Worm (Caenorhabditis elegans): ENCODE measurements around the gene C05C10.5.

Gene C05C10.5

ce11 chrII:9982437-9982836 is 43.6 kb downstream of the C05C10.5 start:
- TF ChIP-seq nhr-42 (GFP tag; IDR thresholded peaks at IDR 0.05) (no peak), lin-13 (GFP tag; optimal IDR thresholded peaks at IDR 0.05) (no peak), lim-7 (GFP tag; IDR thresholded peaks at IDR 0.05) (no peak)

DNA sequence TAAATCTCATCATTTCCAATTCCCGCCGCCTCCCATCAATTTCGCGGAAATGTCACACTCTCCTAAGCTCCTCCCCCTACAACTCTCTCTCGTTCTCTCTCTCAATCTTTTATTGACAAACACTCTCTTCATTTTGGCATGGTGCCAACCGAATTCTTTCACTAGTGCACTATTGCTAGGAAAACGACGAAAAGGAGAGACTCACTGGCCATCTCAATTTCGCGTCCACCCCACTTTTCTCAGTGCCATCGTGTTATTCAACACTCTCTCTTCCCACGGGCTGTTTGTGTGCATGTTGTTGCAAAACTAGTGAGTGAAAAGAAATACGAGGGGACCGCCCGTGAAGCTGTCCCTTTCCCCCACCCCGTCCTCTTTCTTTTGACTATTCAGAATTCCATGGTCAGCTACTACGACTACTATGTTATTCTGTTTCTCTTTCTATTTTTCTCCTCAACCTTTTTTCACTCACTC is 46.1 kb downstream of the C05C10.5 start:
- TF ChIP-seq lir-3 (tag; optimal IDR thresholded peaks at IDR 0.05) (no peak), lsy-2 (tag; optimal IDR thresholded peaks at IDR 0.05) (peak in 1 of 2 experiments; percentile 9), dmd-8 (GFP tag; IDR thresholded peaks at IDR 0.05) (no peak), ama-1 (optimal IDR thresholded peaks at IDR 0.05) (no peak), daf-16 (GFP tag; optimal IDR thresholded peaks at IDR 0.05) (peak in 1 of 2 experiments; percentile 88), daf-16 (tag; optimal IDR thresholded peaks at IDR 0.05) (no peak), jun-1 (tag; optimal IDR thresholded peaks at IDR 0.05) (no peak), fkh-10 (GFP tag; optimal IDR thresholded peaks at IDR 0.05) (peak; percentile 9), lin-39 (tag; optimal IDR thresholded peaks at IDR 0.05) (peak; percentile 22), F37D6.2 (tag; optimal IDR thresholded peaks at IDR 0.05) (no peak), lin-29 (GFP tag; IDR thresholded peaks at IDR 0.05) (no peak), ceh-20 (GFP tag; IDR thresholded peaks at IDR 0.05) (0 out of 2 replicates have a peak, but pooled peaks have one; percentile 50), ZK546.5 (tag; optimal IDR thresholded peaks at IDR 0.05) (no peak), mxl-2 (GFP tag; conservative IDR thresholded peaks at IDR 0.05) (no peak), nhr-28 (tag; optimal IDR thresholded peaks at IDR 0.05) (peak; percentile 14), dpl-1 (GFP tag; optimal IDR thresholded peaks at IDR 0.05) (peak; percentile 9), mxl-3 (GFP tag; optimal IDR thresholded peaks at IDR 0.05) (peak; percentile 18), nhr-42 (GFP tag; IDR thresholded peaks at IDR 0.05) (no peak), zip-2 (tag; optimal IDR thresholded peaks at IDR 0.05) (no peak), lin-13 (GFP tag; optimal IDR thresholded peaks at IDR 0.05) (no peak), ZK337.2 (GFP tag; IDR thresholded peaks at IDR 0.05) (no peak), hmg-1.1 (GFP tag; IDR thresholded peaks at IDR 0.05) (peak; percentile 51; the same call in 1 of the 2 replicates), attf-4 (tag; optimal IDR thresholded peaks at IDR 0.05) (no peak), mdl-1 (tag; optimal IDR thresholded peaks at IDR 0.05) (peak in 1 of 2 experiments; percentile 18), unc-62 (GFP tag; optimal IDR thresholded peaks at IDR 0.05 in 1 of 2) (peak in 1 of 2 experiments; percentile 98), unc-62 (tag; optimal IDR thresholded peaks at IDR 0.05) (no peak), rbr-2 (tag; optimal IDR thresholded peaks at IDR 0.05) (peak; percentile 54), hlh-30 (tag; optimal IDR thresholded peaks at IDR 0.05; ENCODE audit: insufficient read depth) (peak; percentile 1), hlh-11 (tag; optimal IDR thresholded peaks at IDR 0.05) (peak; percentile 42), php-3 (GFP tag; IDR thresholded peaks at IDR 0.05) (no peak), nhr-11 (tag; optimal IDR thresholded peaks at IDR 0.05) (peak; percentile 89)

DNA sequence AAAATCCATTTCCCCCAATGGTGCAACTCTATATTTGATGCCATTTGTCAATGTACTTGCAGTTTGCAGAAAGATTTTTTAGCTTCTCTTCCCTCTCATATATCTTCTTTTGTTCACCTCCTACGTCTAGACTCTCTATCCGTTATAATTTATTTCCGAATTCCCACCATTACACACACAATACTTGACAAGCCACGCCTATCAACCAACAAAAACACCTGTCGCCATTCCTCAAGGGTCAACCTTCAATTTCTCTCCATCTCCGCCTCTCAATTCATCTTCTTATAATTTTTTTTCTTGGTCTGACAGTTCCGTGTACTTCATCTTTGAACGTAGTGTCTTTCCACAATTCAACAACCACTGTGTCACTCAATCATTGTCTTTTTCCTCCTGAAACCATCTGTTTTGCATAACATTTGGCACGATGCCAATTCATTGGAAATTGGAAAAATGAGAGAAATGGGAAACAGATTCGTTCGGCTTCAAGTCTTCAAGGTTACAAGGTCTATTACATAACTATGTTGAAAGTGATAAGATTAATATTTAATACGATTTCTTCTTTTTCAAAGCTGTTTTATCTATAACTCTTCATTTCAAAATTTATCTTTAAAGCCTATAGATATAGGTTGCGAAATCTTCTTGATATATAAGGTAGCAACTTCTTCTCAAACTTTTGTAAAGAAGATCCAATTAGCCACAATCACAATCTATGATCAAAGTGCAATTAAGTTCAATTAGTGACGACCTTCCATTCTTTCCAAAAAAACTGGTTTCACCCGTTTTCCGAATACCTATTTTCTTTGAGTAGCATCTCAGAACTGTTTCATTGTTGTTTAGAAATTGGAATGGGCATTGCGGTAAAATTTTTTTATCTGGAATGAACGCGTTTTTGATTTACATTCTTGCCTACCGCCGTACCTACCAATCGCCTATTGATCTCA is 48.1 kb downstream of the C05C10.5 start:
- TF ChIP-seq unc-62 (GFP tag; optimal IDR thresholded peaks at IDR 0.05 in 1 of 2) (peak in 1 of 2 experiments; percentile 99), unc-62 (tag; optimal IDR thresholded peaks at IDR 0.05) (no peak), lin-1 (GFP tag; IDR thresholded peaks at IDR 0.05) (no peak)

ce11 chrII:9988620-9989019 is 49.8 kb downstream of the C05C10.5 start:
- TF ChIP-seq duxl-1 (tag; optimal IDR thresholded peaks at IDR 0.05; ENCODE audit: poor library complexity) (no peak), mxl-3 (GFP tag; optimal IDR thresholded peaks at IDR 0.05) (no peak), F49E8.2 (tag; optimal IDR thresholded peaks at IDR 0.05; ENCODE audit: borderline replicate concordance) (no peak), dmd-8 (GFP tag; IDR thresholded peaks at IDR 0.05) (no peak), nhr-76 (tag; optimal IDR thresholded peaks at IDR 0.05) (no peak)

All from whole organism, L4 larva.